Fruit fly (Drosophila melanogaster) whole organism, wandering third instar larva: Measurements from ENCODE around the gene nAChRbeta3.

Source experiments
- Abd-B ChIP-seq: fragments of >200 bp; optimal IDR thresholded peaks from 2 replicates; lab custom pipeline; 2017; ENCODE audit warnings: missing biosample characterization, missing genetic modification characterization
- CG32264 ChIP-seq: fragments of 200-800 bp; sonication (Bioruptor generic); optimal IDR thresholded peaks from 2 replicates; lab custom pipeline; 2016; ENCODE audit warnings: missing biosample characterization, missing genetic modification characterization
- CG9705 ChIP-seq: fragments of 200-800 bp; sonication (Bioruptor generic); optimal IDR thresholded peaks from 2 replicates; lab custom pipeline; 2018; ENCODE audit warnings: missing biosample characterization, mild to moderate bottlenecking, missing genetic modification characterization
- CrebA ChIP-seq: fragments of 200-800 bp; sonication (Bioruptor generic); optimal IDR thresholded peaks from 2 replicates; lab custom pipeline; 2016; ENCODE audit warnings: missing biosample characterization, mild to moderate bottlenecking, missing genetic modification characterization, borderline replicate concordance
- Dfd ChIP-seq: fragments of >200 bp; optimal IDR thresholded peaks from 2 replicates; lab custom pipeline; 2017; ENCODE audit warnings: missing biosample characterization, missing genetic modification characterization
- Dif ChIP-seq: fragments of 200-275, 200-300 bp; sonication (Bioruptor generic); optimal IDR thresholded peaks from 2 replicates; lab custom pipeline; 2018; ENCODE audit warnings: missing biosample characterization, missing genetic modification characterization; ENCODE audit not compliant: partially characterized antibody
- GATAd ChIP-seq: sonication (Bioruptor generic); optimal IDR thresholded peaks from 2 replicates; lab custom pipeline; 2016; ENCODE audit warnings: missing biosample characterization, missing genetic modification characterization
- HLH106 ChIP-seq: fragments of 200-800 bp; optimal IDR thresholded peaks from 3 replicates; lab custom pipeline; 2019; ENCODE audit warnings: missing biosample characterization, mild to moderate bottlenecking, missing genetic modification characterization, moderate library complexity
- Hnf4 ChIP-seq: fragments of 200-800 bp; sonication (Bioruptor generic); optimal IDR thresholded peaks from 2 replicates; lab custom pipeline; 2016; ENCODE audit warnings: missing biosample characterization, mild to moderate bottlenecking, missing genetic modification characterization
- Hr78 ChIP-seq: fragments of >200 bp; optimal IDR thresholded peaks from 2 replicates; lab custom pipeline; 2017; ENCODE audit warnings: missing biosample characterization, missing genetic modification characterization
- Jra ChIP-seq: sonication (Bioruptor generic); optimal IDR thresholded peaks from 2 replicates; lab custom pipeline; 2016; ENCODE audit warnings: missing biosample characterization, missing genetic modification characterization
- Mio ChIP-seq: sonication (Bioruptor generic); optimal IDR thresholded peaks from 2 replicates; lab custom pipeline; 2016; ENCODE audit warnings: missing biosample characterization, missing genetic modification characterization
- Myc ChIP-seq: fragments of >200 bp; optimal IDR thresholded peaks from 2 replicates; lab custom pipeline; 2017
- N ChIP-seq: fragments of >200 bp; optimal IDR thresholded peaks from 2 replicates; lab custom pipeline; 2018; ENCODE audit warnings: missing biosample characterization, missing external identifiers, missing genetic modification characterization
- OdsH ChIP-seq: fragments of 200-800 bp; sonication (Bioruptor generic); optimal IDR thresholded peaks from 2 replicates; lab custom pipeline; 2016; ENCODE audit warnings: missing biosample characterization, mild to moderate bottlenecking, missing genetic modification characterization
- Rel ChIP-seq, 2 experiments: fragments of 200-800 bp; sonication (Bioruptor generic) in 1 of 2; optimal IDR thresholded peaks; 2 replicates in 1 of 2; 3 replicates in 1 of 2; lab custom pipeline; 2016 to 2019; ENCODE audit warnings: mild to moderate bottlenecking in 2 of 2, missing biosample characterization in 2 of 2, missing genetic modification characterization in 2 of 2, moderate library complexity in 1 of 2
- Sp1 ChIP-seq: fragments of 200-800 bp; sonication (Bioruptor generic); optimal IDR thresholded peaks from 3 replicates; lab custom pipeline; 2019; ENCODE audit warnings: missing biosample characterization, mild to moderate bottlenecking, missing genetic modification characterization, moderate library complexity
- Vsx2 ChIP-seq: fragments of 200-300, 225-300 bp; sonication (Bioruptor generic); optimal IDR thresholded peaks from 2 replicates; lab custom pipeline; 2018; ENCODE audit warnings: missing biosample characterization, missing genetic modification characterization; ENCODE audit not compliant: partially characterized antibody
- br ChIP-seq: fragments of 200-800 bp; sonication (Bioruptor generic); optimal IDR thresholded peaks from 2 replicates; lab custom pipeline; 2016; ENCODE audit warnings: missing biosample characterization, missing genetic modification characterization
- brk ChIP-seq: fragments of 200-800 bp; sonication (Bioruptor generic); optimal IDR thresholded peaks from 2 replicates; lab custom pipeline; 2016; ENCODE audit warnings: missing biosample characterization, mild to moderate bottlenecking, missing genetic modification characterization
- dl ChIP-seq, 2 experiments: fragments of 175-275, 200-275 bp in 1 of 2; fragments of 200-275 bp in 1 of 2; sonication (Bioruptor generic); optimal IDR thresholded peaks; lab custom pipeline; 2018; ENCODE audit warnings: mild to moderate bottlenecking in 2 of 2, missing biosample characterization in 2 of 2, missing genetic modification characterization in 2 of 2, moderate library complexity in 2 of 2; ENCODE audit not compliant: partially characterized antibody in 2 of 2, insufficient read depth in 1 of 2
- dmrt93B ChIP-seq: fragments of 200-800 bp; sonication (Bioruptor generic); optimal IDR thresholded peaks from 2 replicates; lab custom pipeline; 2018; ENCODE audit warnings: missing biosample characterization, mild to moderate bottlenecking, missing genetic modification characterization
- ey ChIP-seq: fragments of 200-800 bp; sonication (Bioruptor generic); optimal IDR thresholded peaks from 2 replicates; lab custom pipeline; 2016; ENCODE audit warnings: missing biosample characterization, missing genetic modification characterization
- foxo ChIP-seq, 2 experiments: fragments of 200-800 bp; sonication (Bioruptor generic); optimal IDR thresholded peaks; 2 replicates in 1 of 2; 3 replicates in 1 of 2; lab custom pipeline; 2016 to 2017; ENCODE audit warnings: missing biosample characterization in 2 of 2, missing genetic modification characterization in 2 of 2
- fru ChIP-seq: fragments of 200-800 bp; sonication (Bioruptor generic); optimal IDR thresholded peaks from 3 replicates; lab custom pipeline; 2016; ENCODE audit warnings: missing biosample characterization, mild to moderate bottlenecking, missing genetic modification characterization
- jim ChIP-seq: fragments of 175-275, 200-325 bp; sonication (Bioruptor generic); optimal IDR thresholded peaks from 2 replicates; lab custom pipeline; 2016; ENCODE audit warnings: missing biosample characterization, mild to moderate bottlenecking, missing genetic modification characterization
- lola ChIP-seq: fragments of >200 bp; optimal IDR thresholded peaks from 2 replicates; lab custom pipeline; 2017; ENCODE audit warnings: missing biosample characterization, missing genetic modification characterization
- pan ChIP-seq: fragments of >200 bp; optimal IDR thresholded peaks from 2 replicates; lab custom pipeline; 2017
- psq ChIP-seq: fragments of 200-800 bp; sonication (Bioruptor generic); optimal IDR thresholded peaks from 3 replicates; lab custom pipeline; 2017; ENCODE audit warnings: missing biosample characterization, mild to moderate bottlenecking, missing genetic modification characterization, moderate library complexity
- rgr ChIP-seq: fragments of 200-800 bp; sonication (Bioruptor generic); optimal IDR thresholded peaks from 3 replicates; lab custom pipeline; 2016; ENCODE audit warnings: missing biosample characterization, mild to moderate bottlenecking, missing genetic modification characterization
- sage ChIP-seq: fragments of 200-800 bp; sonication (Bioruptor generic); optimal IDR thresholded peaks from 2 replicates; lab custom pipeline; 2016; ENCODE audit warnings: missing biosample characterization, mild to moderate bottlenecking, missing genetic modification characterization
- sv ChIP-seq: fragments of 200-800 bp; sonication (Bioruptor generic); optimal IDR thresholded peaks from 3 replicates; lab custom pipeline; 2016; ENCODE audit warnings: missing biosample characterization, missing genetic modification characterization
- tai ChIP-seq: sonication (Bioruptor generic); optimal IDR thresholded peaks from 2 replicates; lab custom pipeline; 2016; ENCODE audit warnings: missing biosample characterization, missing genetic modification characterization
- woc ChIP-seq: sonication (Bioruptor generic); optimal IDR thresholded peaks from 2 replicates; lab custom pipeline; 2016; ENCODE audit warnings: missing biosample characterization, mild to moderate bottlenecking, missing genetic modification characterization

nAChRbeta3 gene

dm6 chr2L:559770-560567 lies 15.0 kb downstream of the nAChRbeta3 start, which contains the start of gene rempA:
Gene rempA, minus strand, starts transcription at chr2L:560310.
- TF ChIP-seq brk (GFP tag; lab: Kevin White, UChicago) (no peak), Hnf4 (no peak), Sp1 (GFP tag; lab: Kevin White, UChicago) (no peak), Myc (lab: Kevin White, UChicago) (no peak), Hr78 (GFP tag; lab: Kevin White, UChicago) (no peak), Vsx2 (GFP tag; lab: Kevin White, UChicago) (no peak), Mio (no peak), dl (GFP tag; optimal IDR thresholded peaks at IDR 0.05; lab: Kevin White, UChicago; ENCODE audit: insufficient read depth in 1 of 2, partially characterized antibody in 2 of 2) (no peak), lola (GFP tag; lab: Kevin White, UChicago) (no peak), Dif (no peak), Abd-B (no peak), Dfd (GFP tag; lab: Kevin White, UChicago) (no peak), ey (GFP tag; lab: Kevin White, UChicago) (no peak), br (GFP tag; lab: Kevin White, UChicago) (no peak), Rel (GFP tag; optimal IDR thresholded peaks at IDR 0.05; lab: Kevin White, UChicago) (no peak), Rel (tag; optimal IDR thresholded peaks at IDR 0.05; lab: Kevin White, UChicago) (no peak), CG32264 (GFP tag; lab: Kevin White, UChicago) (no peak)

dm6 chr2L:563314-563713 lies 18.4 kb downstream of the nAChRbeta3 start:
- TF ChIP-seq Jra (no peak), Dfd (GFP tag; lab: Kevin White, UChicago) (no peak), foxo (GFP tag; optimal IDR thresholded peaks at IDR 0.05; lab: Kevin White, UChicago) (no peak), CG32264 (GFP tag; lab: Kevin White, UChicago) (no peak), CG9705 (GFP tag; lab: Kevin White, UChicago) (no peak), dmrt93B (GFP tag; lab: Kevin White, UChicago) (no peak), Abd-B (no peak), brk (GFP tag; lab: Kevin White, UChicago) (no peak), dl (GFP tag; optimal IDR thresholded peaks at IDR 0.05; lab: Kevin White, UChicago; ENCODE audit: insufficient read depth in 1 of 2, partially characterized antibody in 2 of 2) (no peak), CrebA (GFP tag; lab: Kevin White, UChicago) (no peak), fru (GFP tag; lab: Kevin White, UChicago) (no peak), sv (GFP tag; lab: Kevin White, UChicago) (no peak), woc (GFP tag; lab: Kevin White, UChicago) (no peak), Hnf4 (no peak), sage (no peak), rgr (GFP tag; lab: Kevin White, UChicago) (no peak), jim (GFP tag; lab: Kevin White, UChicago) (no peak), lola (GFP tag; lab: Kevin White, UChicago) (no peak), N (GFP tag; lab: Kevin White, UChicago) (no peak), Hr78 (GFP tag; lab: Kevin White, UChicago) (no peak)

- peak in 1 of 2 experiments; percentile 25 for TF ChIP-seq foxo (GFP tag; optimal IDR thresholded peaks at IDR 0.05; lab: Kevin White, UChicago)
- TF ChIP-seq Myc (lab: Kevin White, UChicago), result peak; percentile 91
- no peak for TF ChIP-seq tai (GFP tag; lab: Kevin White, UChicago)
Measured at dm6 chr2L:563769-564550, 19.0 kb downstream of the nAChRbeta3 start, which contains the start of the genes uncNacbeta and CG2794. Gene uncNacbeta, minus strand, starts transcription at chr2L:563819. Gene CG2794, plus strand, starts transcription at chr2L:564163.

- peak; percentile 35 for TF ChIP-seq OdsH (GFP tag; lab: Kevin White, UChicago)
- peak; percentile 52 for TF ChIP-seq Myc (lab: Kevin White, UChicago)
- TF ChIP-seq sage, result no peak
- peak; percentile 53 for TF ChIP-seq Sp1 (GFP tag; lab: Kevin White, UChicago)
- no peak for TF ChIP-seq br (GFP tag; lab: Kevin White, UChicago)
- peak; percentile 2 for TF ChIP-seq GATAd (GFP tag; lab: Kevin White, UChicago)
- peak; percentile 39 for TF ChIP-seq sv (GFP tag; lab: Kevin White, UChicago)
- TF ChIP-seq pan, result no peak
- TF ChIP-seq CrebA (GFP tag; lab: Kevin White, UChicago), result no peak
- peak; percentile 1 for TF ChIP-seq ey (GFP tag; lab: Kevin White, UChicago)
- TF ChIP-seq CG9705 (GFP tag; lab: Kevin White, UChicago), result peak; percentile 54
- TF ChIP-seq psq (GFP tag; lab: Kevin White, UChicago), result peak; percentile 34
- TF ChIP-seq HLH106 (tag; lab: Kevin White, UChicago), result peak; percentile 58
- TF ChIP-seq, all 38 proteins: peak for 9
Measured at dm6 chr2L:568030-568429, 23.1 kb downstream of the nAChRbeta3 start, which contains the start of the genes Nle and Sf3b1. Gene Nle, minus strand, starts transcription at chr2L:568121. Gene Sf3b1, plus strand, starts transcription at chr2L:568340.
